Fruit fly (Drosophila melanogaster): ENCODE results near the gene Clp.

The Clp gene

dm6 chr2L:825768-826263 lies 6.1 kb downstream of the Clp start, which contains the start of the genes CG3862 and dock (continued):
- peak; percentile 41 for TF ChIP-seq CG31627 (GFP tag; optimal IDR thresholded peaks at IDR 0.05)
- TF ChIP-seq pdm3 (GFP tag; optimal IDR thresholded peaks at IDR 0.05), result peak; percentile 20
- peak; percentile 70 for TF ChIP-seq vri (GFP tag; optimal IDR thresholded peaks at IDR 0.05)
- TF ChIP-seq Hr38 (GFP tag; optimal IDR thresholded peaks at IDR 0.05), result no peak
- TF ChIP-seq svp (GFP tag), result peak; percentile 60
- no peak for TF ChIP-seq net (GFP tag; optimal IDR thresholded peaks at IDR 0.05)
- TF ChIP-seq ss (GFP tag; optimal IDR thresholded peaks at IDR 0.05), result peak in 1 of 2 experiments; percentile 33
- peak; percentile 59 for TF ChIP-seq Eip75B (GFP tag; optimal IDR thresholded peaks at IDR 0.05)
- no peak for TF ChIP-seq CG10631 (GFP tag; optimal IDR thresholded peaks at IDR 0.05)
- no peak for TF ChIP-seq CG6276 (GFP tag; optimal IDR thresholded peaks at IDR 0.05)
- no peak for TF ChIP-seq Sox102F (GFP tag; optimal IDR thresholded peaks at IDR 0.05)
- TF ChIP-seq cyc (GFP tag; optimal IDR thresholded peaks at IDR 0.05), result peak; percentile 33
- peak; percentile 26 for TF ChIP-seq CG1621 (tag; optimal IDR thresholded peaks at IDR 0.05)
- TF ChIP-seq dac (GFP tag; optimal IDR thresholded peaks at IDR 0.05), result no peak
- TF ChIP-seq CG11294 (GFP tag; IDR thresholded peaks at IDR 0.05), result no peak
- TF ChIP-seq topi (GFP tag; optimal IDR thresholded peaks at IDR 0.05), result peak; percentile 38
- TF ChIP-seq CG10669 (GFP tag; optimal IDR thresholded peaks at IDR 0.05), result peak; percentile 9
- no peak for TF ChIP-seq Met (GFP tag; optimal IDR thresholded peaks at IDR 0.05)
- no peak for TF ChIP-seq fd85E (GFP tag; optimal IDR thresholded peaks at IDR 0.05)

- TF ChIP-seq fd85E (GFP tag; optimal IDR thresholded peaks at IDR 0.05), result no peak
- no peak for TF ChIP-seq CG4318 (GFP tag; optimal IDR thresholded peaks at IDR 0.05)
- no peak for TF ChIP-seq Smox (GFP tag; optimal IDR thresholded peaks at IDR 0.05)
- no peak for TF ChIP-seq Blimp-1 (GFP tag; optimal IDR thresholded peaks at IDR 0.05)
- no peak for TF ChIP-seq vri (GFP tag; optimal IDR thresholded peaks at IDR 0.05)
- no peak for TF ChIP-seq CG3919 (GFP tag; optimal IDR thresholded peaks at IDR 0.05)
- no peak for TF ChIP-seq lz (GFP tag; optimal IDR thresholded peaks at IDR 0.05)
- no peak for TF ChIP-seq OdsH (GFP tag; optimal IDR thresholded peaks at IDR 0.05)
- TF ChIP-seq Eip78C (GFP tag), result no peak
- no peak for TF ChIP-seq CG11762 (GFP tag; optimal IDR thresholded peaks at IDR 0.05; ENCODE audit: insufficient read depth)
- no peak for TF ChIP-seq Hr38 (GFP tag; optimal IDR thresholded peaks at IDR 0.05)
- no peak for TF ChIP-seq CG1621 (tag; optimal IDR thresholded peaks at IDR 0.05)
Measured at dm6 chr2L:826388-826787, 6.6 kb downstream of the Clp start.

- no peak for TF ChIP-seq CG8632 (GFP tag; optimal IDR thresholded peaks at IDR 0.05)
- TF ChIP-seq svp (GFP tag), result peak; percentile 92
Measured at dm6 chr2L:827049-827448, 7.3 kb downstream of the Clp start.

dm6 chr2L:827516-828362 lies 8.0 kb downstream of the Clp start:
- TF ChIP-seq CG31627 (GFP tag; optimal IDR thresholded peaks at IDR 0.05), result peak; percentile 49
- TF ChIP-seq lz (GFP tag; optimal IDR thresholded peaks at IDR 0.05), result peak; percentile 14
- TF ChIP-seq Blimp-1 (GFP tag; optimal IDR thresholded peaks at IDR 0.05), result no peak
- TF ChIP-seq CG8632 (GFP tag; optimal IDR thresholded peaks at IDR 0.05), result no peak
- peak; percentile 9 for TF ChIP-seq net (GFP tag; optimal IDR thresholded peaks at IDR 0.05)
- no peak for TF ChIP-seq Met (GFP tag; optimal IDR thresholded peaks at IDR 0.05)
- peak; percentile 42 for TF ChIP-seq CG6792 (GFP tag; optimal IDR thresholded peaks at IDR 0.05)
- TF ChIP-seq pdm3 (GFP tag; optimal IDR thresholded peaks at IDR 0.05), result no peak
- TF ChIP-seq CG6808 (GFP tag; optimal IDR thresholded peaks at IDR 0.05), result no peak
- no peak for TF ChIP-seq salr (GFP tag; optimal IDR thresholded peaks at IDR 0.05)
- peak; percentile 8 for TF ChIP-seq Lpt (GFP tag; optimal IDR thresholded peaks at IDR 0.05)
- TF ChIP-seq CG15336 (GFP tag; IDR thresholded peaks at IDR 0.05), result peak; percentile 60
- no peak for TF ChIP-seq achi (GFP tag; optimal IDR thresholded peaks at IDR 0.05)
- TF ChIP-seq CG32006 (GFP tag; optimal IDR thresholded peaks at IDR 0.05), result no peak
- TF ChIP-seq Ets96B (tag; optimal IDR thresholded peaks at IDR 0.05), result no peak
- TF ChIP-seq acj6 (GFP tag; optimal IDR thresholded peaks at IDR 0.05), result no peak
- peak; percentile 81 for TF ChIP-seq svp (GFP tag)
- TF ChIP-seq fd59A (GFP tag; optimal IDR thresholded peaks at IDR 0.05), result no peak
- no peak for TF ChIP-seq CG6163 (GFP tag; IDR thresholded peaks at IDR 0.05)
- peak; percentile 74 for TF ChIP-seq fkh (GFP tag; optimal IDR thresholded peaks at IDR 0.05)
- TF ChIP-seq Sox15 (GFP tag; optimal IDR thresholded peaks at IDR 0.05), result no peak
- no peak for TF ChIP-seq Sox102F (GFP tag; optimal IDR thresholded peaks at IDR 0.05)
- TF ChIP-seq dac (GFP tag; optimal IDR thresholded peaks at IDR 0.05), result peak; percentile 32
- no peak for TF ChIP-seq ss (GFP tag; optimal IDR thresholded peaks at IDR 0.05)
- TF ChIP-seq CG4318 (GFP tag; optimal IDR thresholded peaks at IDR 0.05), result no peak
- 0 out of 2 replicates have a peak, but pooled peaks have one; percentile 10 for TF ChIP-seq Gug (GFP tag; IDR thresholded peaks at IDR 0.05)
- no peak for TF ChIP-seq CG16779 (tag; optimal IDR thresholded peaks at IDR 0.05)

Data from whole organism, prepupa.